Fruit fly (Drosophila melanogaster): ENCODE measurements around the gene tin.

tin gene

DNA sequence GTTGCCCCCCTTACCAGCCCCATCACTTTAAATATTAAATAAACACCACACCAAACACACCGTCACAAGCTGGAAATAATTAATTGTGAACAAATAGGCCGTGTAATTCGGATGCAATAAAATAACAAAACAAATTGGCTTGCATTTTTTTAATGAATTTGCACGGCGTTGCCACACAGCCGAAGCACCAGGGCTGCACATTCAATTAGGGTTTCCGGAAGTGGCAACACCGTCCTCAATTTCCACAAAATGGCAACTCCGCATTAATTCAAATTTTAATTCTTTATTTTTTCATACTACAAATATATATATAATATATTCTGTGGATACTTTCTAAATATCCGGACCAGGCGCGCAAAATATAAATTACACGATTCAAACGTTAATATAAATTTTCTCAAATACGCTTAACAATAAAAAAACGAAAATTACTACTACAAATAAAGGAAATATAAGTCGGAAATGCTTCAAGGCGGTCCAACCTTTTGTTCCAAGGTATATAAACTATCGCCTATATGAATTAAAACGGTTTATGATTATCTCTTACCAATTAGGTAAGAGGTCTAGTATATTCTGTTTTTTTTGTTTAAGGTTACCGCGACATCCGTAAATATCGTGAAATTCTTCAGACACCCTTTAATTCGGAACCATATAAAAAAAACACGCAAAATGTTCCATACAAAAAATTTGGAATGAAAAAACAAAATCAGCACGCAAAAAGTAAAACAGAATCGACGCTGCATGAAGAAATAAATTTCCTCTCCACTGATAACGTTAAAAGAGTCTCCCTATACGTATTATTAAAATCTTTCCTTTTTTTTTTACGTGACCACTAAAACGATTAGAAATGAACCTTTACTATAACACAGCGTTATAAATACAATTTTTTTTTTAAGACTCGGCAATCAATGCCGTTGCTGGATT is 5.1 kb upstream of the tin start (continued):
- no peak for TF ChIP-seq tup (GFP tag; optimal IDR thresholded peaks at IDR 0.05)
- peak; percentile 93 for TF ChIP-seq MBD-R2 (GFP tag; IDR thresholded peaks at IDR 0.05)
- TF ChIP-seq CG7786 (GFP tag; optimal IDR thresholded peaks at IDR 0.05) = no peak

- TF ChIP-seq CG10543 (GFP tag; optimal IDR thresholded peaks at IDR 0.05) (peak; percentile 93), CG2678 (tag; optimal IDR thresholded peaks at IDR 0.05) (no peak), CG15479 (GFP tag; optimal IDR thresholded peaks at IDR 0.05) (peak; percentile 75), D (optimal IDR thresholded peaks at IDR 0.05) (peak; percentile 92), D (GFP tag; optimal IDR thresholded peaks at IDR 0.05) (no peak), Doc3 (GFP tag; IDR thresholded peaks at IDR 0.05; ENCODE audit: partially characterized antibody) (peak; percentile 22; the same call in 1 of the 3 replicates), CG34224 (GFP tag; IDR thresholded peaks at IDR 0.05; ENCODE audit: partially characterized antibody) (peak; percentile 76), Fer3 (tag; optimal IDR thresholded peaks at IDR 0.05) (peak; percentile 3), scrt (GFP tag; optimal IDR thresholded peaks at IDR 0.05) (peak; percentile 50), CG11093 (GFP tag; IDR thresholded peaks at IDR 0.05) (no peak), CG15514 (GFP tag; optimal IDR thresholded peaks at IDR 0.05) (peak; percentile 57), slp2 (GFP tag; optimal IDR thresholded peaks at IDR 0.05) (no peak), ttk (GFP tag; IDR thresholded peaks at IDR 0.05) (no peak), eyg (GFP tag; optimal IDR thresholded peaks at IDR 0.05) (no peak), Taf1 (GFP tag; IDR thresholded peaks at IDR 0.05) (no peak), zen (tag; optimal IDR thresholded peaks at IDR 0.05) (no peak), HmgD (GFP tag; optimal IDR thresholded peaks at IDR 0.05) (peak; percentile 12), Hr51 (GFP tag; optimal IDR thresholded peaks at IDR 0.05) (peak in 1 of 2 experiments; percentile 82), odd (GFP tag; optimal IDR thresholded peaks at IDR 0.05) (peak; percentile 48), Abd-B (GFP tag; optimal IDR thresholded peaks at IDR 0.05) (no peak), jumu (GFP tag; optimal IDR thresholded peaks at IDR 0.05) (peak; percentile 11), kah (GFP tag; optimal IDR thresholded peaks at IDR 0.05) (peak; percentile 96), CG17568 (GFP tag; optimal IDR thresholded peaks at IDR 0.05) (peak; percentile 20), gce (GFP tag; IDR thresholded peaks at IDR 0.05) (0 out of 3 replicates have a peak, but pooled peaks have one; percentile 20), luna (GFP tag; optimal IDR thresholded peaks at IDR 0.05) (no peak), phol (tag; optimal IDR thresholded peaks at IDR 0.05) (no peak), tap (tag; optimal IDR thresholded peaks at IDR 0.05) (no peak), CG15601 (tag; optimal IDR thresholded peaks at IDR 0.05) (no peak), Six4 (GFP tag; optimal IDR thresholded peaks at IDR 0.05) (no peak), Chrac-16 (GFP tag; optimal IDR thresholded peaks at IDR 0.05) (no peak), wdn (GFP tag; IDR thresholded peaks at IDR 0.05) (peak; percentile 93), pan (optimal IDR thresholded peaks at IDR 0.05) (no peak), pan (GFP tag; optimal IDR thresholded peaks at IDR 0.05 in 1 of 2, IDR thresholded peaks at IDR 0.05 in 1 of 2) (peak in 1 of 2 experiments; percentile 6), zf30C (GFP tag; optimal IDR thresholded peaks at IDR 0.05) (no peak), CG31365 (tag; optimal IDR thresholded peaks at IDR 0.05) (peak; percentile 38), Ets65A (GFP tag) (no peak), NK7.1 (GFP tag; optimal IDR thresholded peaks at IDR 0.05) (peak; percentile 31), crp (GFP tag; optimal IDR thresholded peaks at IDR 0.05) (no peak), Ptx1 (GFP tag; IDR thresholded peaks at IDR 0.05) (no peak), Oaz (GFP tag; IDR thresholded peaks at IDR 0.05) (no peak), Dek (tag; optimal IDR thresholded peaks at IDR 0.05) (no peak), pzg (GFP tag; optimal IDR thresholded peaks at IDR 0.05) (peak; percentile 50), Ssrp (tag; optimal IDR thresholded peaks at IDR 0.05) (no peak), CG31224 (GFP tag; IDR thresholded peaks at IDR 0.05) (no peak)
Measured at dm6 chr3R:21376331-21376761, 2.4 kb upstream of the tin start.

Data from whole organism, embryonic.